Fruit fly (Drosophila melanogaster): ENCODE results near the gene mRpL46.

Gene mRpL46

DNA sequence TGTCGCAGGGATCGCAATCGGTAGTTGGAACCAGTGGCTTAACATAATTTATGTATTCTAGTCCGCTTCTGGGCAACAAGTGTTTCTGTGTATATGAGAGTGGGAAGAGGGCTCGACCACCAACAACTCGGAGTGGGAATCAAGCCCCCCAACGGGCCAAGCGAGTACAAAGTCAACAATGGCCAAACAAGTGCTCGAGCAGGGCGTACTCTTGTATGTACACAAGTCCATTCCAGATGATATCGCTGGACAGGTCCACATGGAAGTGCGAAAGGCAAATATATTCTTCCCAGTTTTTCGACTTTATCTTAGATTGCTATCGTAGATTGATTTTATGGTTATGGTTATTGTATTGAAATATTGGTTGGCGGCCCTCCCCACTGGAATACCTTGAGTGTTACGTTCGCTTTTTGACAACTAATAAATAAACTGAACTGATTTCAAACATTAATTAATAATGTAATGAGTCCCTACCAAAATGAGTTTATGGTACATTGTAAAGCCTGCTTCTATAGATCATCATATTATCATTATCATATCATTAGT is 34.6 kb upstream of the mRpL46 start:
- TF ChIP-seq Dif (GFP tag; optimal IDR thresholded peaks at IDR 0.05; ENCODE audit: partially characterized antibody) (no peak), dmrt93B (GFP tag; optimal IDR thresholded peaks at IDR 0.05) (no peak), Hnf4 (GFP tag; optimal IDR thresholded peaks at IDR 0.05) (peak; percentile 32), N (GFP tag; optimal IDR thresholded peaks at IDR 0.05) (no peak), Hr83 (GFP tag; optimal IDR thresholded peaks at IDR 0.05; ENCODE audit: poor library complexity, severe bottlenecking) (peak; percentile 46)

dm6 chr3L:1745432-1745831 is 31.8 kb upstream of the mRpL46 start:
- no peak for TF ChIP-seq woc (GFP tag; optimal IDR thresholded peaks at IDR 0.05)
- TF ChIP-seq h (GFP tag; optimal IDR thresholded peaks at IDR 0.05) = no peak
- TF ChIP-seq psq (GFP tag; optimal IDR thresholded peaks at IDR 0.05) = no peak
- TF ChIP-seq Jra (GFP tag; optimal IDR thresholded peaks at IDR 0.05) = no peak
- TF ChIP-seq foxo (GFP tag; optimal IDR thresholded peaks at IDR 0.05) = no peak
- TF ChIP-seq jim (GFP tag; optimal IDR thresholded peaks at IDR 0.05) = no peak
- no peak for TF ChIP-seq usp (GFP tag; optimal IDR thresholded peaks at IDR 0.05)
- TF ChIP-seq Dfd (GFP tag; optimal IDR thresholded peaks at IDR 0.05) = no peak
- TF ChIP-seq sage (GFP tag; optimal IDR thresholded peaks at IDR 0.05) = no peak
- TF ChIP-seq CG9705 (GFP tag; optimal IDR thresholded peaks at IDR 0.05) = no peak
- TF ChIP-seq Dif (GFP tag; optimal IDR thresholded peaks at IDR 0.05; ENCODE audit: partially characterized antibody) = no peak
- TF ChIP-seq lola (GFP tag; optimal IDR thresholded peaks at IDR 0.05) = no peak
- TF ChIP-seq ey (GFP tag; optimal IDR thresholded peaks at IDR 0.05) = no peak
- no peak for TF ChIP-seq dmrt93B (GFP tag; optimal IDR thresholded peaks at IDR 0.05)
- TF ChIP-seq CG32264 (GFP tag; optimal IDR thresholded peaks at IDR 0.05) = no peak
- TF ChIP-seq tai (GFP tag; optimal IDR thresholded peaks at IDR 0.05) = no peak
- TF ChIP-seq sv (GFP tag; optimal IDR thresholded peaks at IDR 0.05) = no peak

DNA sequence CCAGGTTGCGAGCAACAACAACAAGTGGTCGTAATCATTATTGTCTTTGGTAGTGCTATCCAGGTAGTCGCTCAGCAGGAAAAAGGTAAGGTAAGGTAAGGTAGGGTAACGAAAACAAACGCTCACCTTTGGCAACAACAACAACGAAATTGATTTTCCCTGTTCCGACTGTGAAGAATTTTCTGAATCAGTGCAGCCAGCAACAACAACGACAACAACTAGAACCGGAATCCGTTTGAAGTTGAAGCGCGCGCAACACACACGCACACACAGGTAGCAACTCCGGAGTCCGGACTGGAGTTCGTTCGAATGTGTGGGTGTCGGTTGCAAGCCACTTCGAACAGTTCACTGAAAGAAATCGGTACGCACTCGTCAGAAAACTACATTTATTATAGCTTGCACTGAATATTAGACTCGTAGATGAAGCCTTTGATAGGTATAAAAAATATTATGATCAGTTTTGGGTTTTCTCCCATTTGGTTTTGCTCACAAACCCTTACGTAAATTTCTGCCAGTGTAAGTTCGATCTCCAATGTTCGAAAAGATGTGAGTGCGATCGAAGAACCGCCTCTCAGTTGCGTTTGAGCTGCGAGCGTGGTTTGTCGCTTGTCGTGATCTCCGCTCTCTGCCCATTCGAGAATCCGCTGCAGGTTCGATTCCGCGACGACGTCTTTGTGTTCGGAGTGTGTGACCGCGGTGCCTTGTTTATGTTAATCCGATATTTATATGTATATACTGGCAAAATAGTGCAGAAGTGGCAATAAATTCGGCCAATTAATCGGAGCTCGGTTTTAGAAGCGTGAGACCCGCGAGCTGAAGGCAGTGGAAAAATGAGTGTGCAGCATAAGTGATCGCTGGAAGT is 30.7 kb upstream of the mRpL46 start, which contains the start of gene CG13921:
Gene CG13921 (plus strand): TSS at position 570 of the 862 bp plus-strand sequence.
- TF ChIP-seq pan (optimal IDR thresholded peaks at IDR 0.05) (no peak), Dfd (GFP tag; optimal IDR thresholded peaks at IDR 0.05) (no peak), HLH106 (tag; optimal IDR thresholded peaks at IDR 0.05) (peak; percentile 100), sv (GFP tag; optimal IDR thresholded peaks at IDR 0.05) (peak; percentile 99), woc (GFP tag; optimal IDR thresholded peaks at IDR 0.05) (peak; percentile 98), Jra (GFP tag; optimal IDR thresholded peaks at IDR 0.05) (peak; percentile 98), psq (GFP tag; optimal IDR thresholded peaks at IDR 0.05) (peak; percentile 97), CrebA (GFP tag; optimal IDR thresholded peaks at IDR 0.05; ENCODE audit: borderline replicate concordance) (no peak), Hnf4 (GFP tag; optimal IDR thresholded peaks at IDR 0.05) (peak; percentile 99), Sp1 (GFP tag; optimal IDR thresholded peaks at IDR 0.05) (peak; percentile 99), Rel (GFP tag; optimal IDR thresholded peaks at IDR 0.05) (peak; percentile 97), Rel (tag; optimal IDR thresholded peaks at IDR 0.05) (peak; percentile 93), ey (GFP tag; optimal IDR thresholded peaks at IDR 0.05) (peak; percentile 99), sage (GFP tag; optimal IDR thresholded peaks at IDR 0.05) (peak; percentile 99), h (GFP tag; optimal IDR thresholded peaks at IDR 0.05) (peak; percentile 100), fru (GFP tag; optimal IDR thresholded peaks at IDR 0.05) (peak; percentile 99), OdsH (GFP tag; optimal IDR thresholded peaks at IDR 0.05) (peak; percentile 99), Dif (GFP tag; optimal IDR thresholded peaks at IDR 0.05; ENCODE audit: partially characterized antibody) (peak; percentile 4), GATAd (GFP tag; optimal IDR thresholded peaks at IDR 0.05) (peak; percentile 94), Myc (optimal IDR thresholded peaks at IDR 0.05) (no peak), dsf (GFP tag; optimal IDR thresholded peaks at IDR 0.05; ENCODE audit: borderline replicate concordance) (peak; percentile 94), foxo (GFP tag; optimal IDR thresholded peaks at IDR 0.05) (peak; percentile 96 to 100), Hr83 (GFP tag; optimal IDR thresholded peaks at IDR 0.05; ENCODE audit: poor library complexity, severe bottlenecking) (peak; percentile 95), jim (GFP tag; optimal IDR thresholded peaks at IDR 0.05) (peak; percentile 33), Mio (GFP tag; optimal IDR thresholded peaks at IDR 0.05) (peak; percentile 88), Vsx2 (GFP tag; optimal IDR thresholded peaks at IDR 0.05; ENCODE audit: partially characterized antibody) (no peak), CG9705 (GFP tag; optimal IDR thresholded peaks at IDR 0.05) (peak; percentile 99), CG32264 (GFP tag; optimal IDR thresholded peaks at IDR 0.05) (peak; percentile 99), rgr (GFP tag; optimal IDR thresholded peaks at IDR 0.05) (peak; percentile 99), dmrt93B (GFP tag; optimal IDR thresholded peaks at IDR 0.05) (peak; percentile 99), br (GFP tag; optimal IDR thresholded peaks at IDR 0.05) (peak; percentile 99), Abd-B (GFP tag; optimal IDR thresholded peaks at IDR 0.05) (no peak)

Measured in whole organism, wandering third instar larva.